Fruit fly (Drosophila melanogaster) Kc167 (cell line): ENCODE results near the gene Wnk.

Experiments used
- Myc ChIP-seq: fragments of >200 bp; optimal IDR thresholded peaks from 2 replicates; lab custom pipeline; 2017; ENCODE audit warnings: missing external identifiers
- Sin3A ChIP-seq: fragments of >200 bp; optimal IDR thresholded peaks from 2 replicates; lab custom pipeline; 2018; ENCODE audit warnings: missing external identifiers
- h ChIP-seq: fragments of >200 bp; optimal IDR thresholded peaks from 3 replicates; lab custom pipeline; 2018; ENCODE audit warnings: missing external identifiers
- insv ChIP-seq: fragments of >200 bp; optimal IDR thresholded peaks from 3 replicates; lab custom pipeline; 2018; ENCODE audit warnings: missing external identifiers
- psq ChIP-seq: fragments of >200 bp; optimal IDR thresholded peaks from 2 replicates; lab custom pipeline; 2017; ENCODE audit warnings: missing external identifiers
- ttk ChIP-seq: sonication (Bioruptor generic); optimal IDR thresholded peaks from 2 replicates; lab custom pipeline; 2017; ENCODE audit warnings: missing external identifiers

DNA sequence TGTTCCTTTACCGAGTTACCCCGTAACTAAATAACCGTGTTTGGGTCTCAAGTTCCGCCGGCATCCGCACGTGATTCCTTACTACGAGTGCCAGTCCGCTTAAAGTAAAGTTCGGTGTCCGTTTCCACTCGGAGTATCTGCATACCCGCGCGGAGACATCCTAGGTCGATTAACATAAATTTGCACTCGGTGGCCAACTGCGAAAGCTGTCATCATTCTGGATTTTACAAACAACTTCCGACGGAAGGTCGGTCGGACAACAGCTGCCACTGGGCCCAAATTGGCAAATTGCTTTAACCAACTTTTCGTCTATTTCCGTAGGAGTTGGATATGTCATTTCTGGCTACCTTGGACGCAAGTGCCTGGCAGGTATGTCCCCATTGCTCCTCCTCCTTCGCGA, 31.8 kb upstream of the Wnk start, which contains the start of gene TfAP-2:
- no peak for TF ChIP-seq Sin3A (lab: Kevin White, UChicago)
- TF ChIP-seq h (lab: Kevin White, UChicago) = no peak
- TF ChIP-seq ttk = no peak
- TF ChIP-seq psq (lab: Kevin White, UChicago) = no peak
- TF ChIP-seq insv = no peak
- TF ChIP-seq Myc (lab: Kevin White, UChicago) = no peak
